Fruit fly (Drosophila melanogaster) whole organism, larva: ENCODE measurements around the gene CG3603.

Experiments
- noc ChIP-seq: fragments of 200-800 bp; sonication (Bioruptor generic); optimal IDR thresholded peaks from 3 replicates; lab custom pipeline; 2019; ENCODE audit warnings: missing biosample characterization, mild to moderate bottlenecking, missing genetic modification characterization, moderate library complexity

The CG3603 gene

DNA sequence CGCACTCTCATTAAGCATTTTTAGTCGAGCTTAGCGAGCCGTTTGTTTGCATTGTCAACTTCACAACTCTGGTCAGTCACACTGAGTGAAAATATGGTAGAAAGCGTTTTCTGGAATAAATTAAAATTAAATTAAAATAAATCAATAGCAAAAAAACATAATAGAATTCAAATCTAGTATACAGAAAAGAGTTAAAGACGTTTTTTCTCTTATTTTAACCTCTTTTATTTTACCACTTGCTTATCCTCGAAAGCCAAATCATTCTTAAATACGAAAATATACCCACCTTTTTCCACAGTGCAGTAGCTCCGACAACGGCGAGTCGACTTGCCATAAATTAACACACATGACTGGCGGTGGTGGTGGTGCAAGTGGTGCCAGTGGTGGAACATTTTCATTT is 3.8 kb downstream of the CG3603 start:
- TF ChIP-seq noc (tag; lab: Kevin White, UChicago) = no peak

DNA sequence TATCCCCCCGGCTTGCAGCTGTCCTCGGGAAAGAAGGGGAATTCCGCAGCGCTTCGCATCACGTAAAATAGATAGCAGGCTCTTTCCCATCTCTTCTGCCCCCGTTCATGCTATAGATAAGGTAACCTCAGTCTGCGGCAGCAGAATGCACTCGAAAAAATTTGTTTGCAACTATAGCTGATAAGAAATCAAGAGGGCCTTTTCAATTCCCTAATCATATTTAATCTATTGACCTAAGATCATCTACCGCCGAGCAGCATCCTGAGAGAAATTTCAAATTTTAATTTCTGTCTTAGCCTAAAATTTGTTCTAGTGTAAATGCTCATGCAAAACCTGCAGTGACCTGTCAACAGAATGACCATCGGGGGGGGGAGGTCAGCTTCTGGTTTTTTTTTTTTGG is 8.8 kb downstream of the CG3603 start:
- no peak for TF ChIP-seq noc (tag; lab: Kevin White, UChicago)

DNA sequence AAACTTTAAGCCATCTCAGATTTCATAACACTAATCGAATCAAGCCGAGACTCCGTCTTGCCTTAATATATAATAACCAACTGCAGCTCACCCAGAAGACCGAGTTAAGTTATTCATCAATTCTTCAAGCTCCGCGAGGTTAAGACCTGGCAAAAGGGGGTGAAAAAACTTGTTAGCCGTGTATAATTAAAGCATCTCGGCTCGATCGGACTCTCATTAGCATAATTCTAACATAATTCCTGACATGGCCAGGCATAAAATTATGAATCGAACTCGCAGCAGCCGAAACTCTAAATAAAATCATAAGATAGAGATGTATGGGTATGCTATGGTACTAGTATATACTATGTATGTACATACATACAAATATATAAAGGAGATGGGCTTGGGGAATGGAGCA is 15.3 kb downstream of the CG3603 start:
- TF ChIP-seq noc (tag; lab: Kevin White, UChicago) = no peak

dm6 chrX:2963790-2964335 is 16.0 kb downstream of the CG3603 start:
- no peak for TF ChIP-seq noc (tag; lab: Kevin White, UChicago)

dm6 chrX:2964678-2965231 is 16.9 kb downstream of the CG3603 start:
- TF ChIP-seq noc (tag; lab: Kevin White, UChicago) = no peak

DNA sequence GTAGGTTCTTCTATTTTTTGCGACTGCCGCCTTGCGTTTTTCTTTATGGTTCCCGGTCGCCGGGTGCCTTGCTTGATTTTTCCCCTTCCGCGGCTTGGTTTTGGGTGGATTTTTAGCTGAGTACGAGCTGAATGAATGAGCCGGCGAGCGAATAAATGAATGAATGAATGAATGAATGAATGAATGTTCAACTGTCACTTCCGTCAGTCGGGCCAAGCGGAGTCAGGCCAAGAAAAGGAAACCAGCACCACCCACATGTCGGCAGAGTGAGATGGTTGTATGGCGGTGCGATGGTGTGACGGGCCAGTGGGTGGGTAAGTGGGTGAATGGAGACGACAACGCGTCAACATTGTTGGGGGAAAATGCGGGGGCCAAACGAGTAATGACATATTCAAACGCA is 21.2 kb downstream of the CG3603 start:
- no peak for TF ChIP-seq noc (tag; lab: Kevin White, UChicago)

- no peak for TF ChIP-seq noc (tag; lab: Kevin White, UChicago)
Observed at dm6 chrX:2973593-2973992, 25.8 kb downstream of the CG3603 start, which contains the start of gene rst. TSS of gene rst (minus strand) at chrX:2973834.

- no peak for TF ChIP-seq noc (tag; lab: Kevin White, UChicago)
Observed at dm6 chrX:2977857-2978473, 30.1 kb downstream of the CG3603 start.

DNA sequence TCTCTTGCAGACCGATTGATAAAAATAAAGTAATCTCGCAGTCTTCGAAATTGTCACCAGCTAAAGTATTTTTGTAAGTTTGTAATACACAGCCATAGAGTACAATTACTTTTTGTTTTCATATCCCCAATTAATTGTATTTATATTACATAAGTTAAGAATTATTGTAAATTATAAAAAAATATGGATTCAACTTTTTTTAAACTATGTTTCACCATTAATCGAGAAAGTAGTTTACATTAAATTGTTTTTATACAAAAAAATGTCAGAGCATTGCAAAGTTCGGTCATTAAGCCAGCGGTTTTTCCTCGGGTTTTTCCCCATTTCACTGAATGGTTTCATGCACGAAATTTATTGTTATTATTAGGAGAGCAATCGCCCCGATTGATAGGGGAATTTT is 32.5 kb downstream of the CG3603 start:
- TF ChIP-seq noc (tag; lab: Kevin White, UChicago) = no peak

DNA sequence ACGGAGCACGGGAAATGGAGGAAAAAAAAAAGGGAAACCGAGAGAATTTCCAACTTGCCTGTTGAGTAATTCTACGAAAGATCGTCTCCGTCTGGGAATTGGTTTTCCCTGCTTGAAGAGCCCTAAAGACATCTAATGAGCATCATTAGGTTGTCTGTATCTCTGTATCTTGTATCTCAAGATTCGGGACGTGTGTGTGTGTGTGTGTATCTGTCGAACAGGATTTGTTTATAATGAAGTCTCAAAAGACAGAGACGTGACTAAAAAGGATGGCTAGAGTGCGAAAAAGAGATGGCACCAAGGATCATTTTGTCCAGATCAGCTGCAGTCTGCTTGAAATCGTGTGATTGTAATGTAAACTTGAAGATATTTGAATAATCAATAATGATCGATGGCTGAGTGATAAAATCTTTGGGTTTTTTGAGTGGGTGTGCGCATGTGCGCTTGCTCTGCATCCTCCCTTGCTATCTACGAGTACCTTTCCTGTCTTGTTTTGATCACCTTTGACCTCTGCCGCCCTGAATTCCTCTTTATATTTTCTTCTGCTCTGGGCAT is 34.7 kb downstream of the CG3603 start:
- TF ChIP-seq noc (tag; lab: Kevin White, UChicago) = no peak

DNA sequence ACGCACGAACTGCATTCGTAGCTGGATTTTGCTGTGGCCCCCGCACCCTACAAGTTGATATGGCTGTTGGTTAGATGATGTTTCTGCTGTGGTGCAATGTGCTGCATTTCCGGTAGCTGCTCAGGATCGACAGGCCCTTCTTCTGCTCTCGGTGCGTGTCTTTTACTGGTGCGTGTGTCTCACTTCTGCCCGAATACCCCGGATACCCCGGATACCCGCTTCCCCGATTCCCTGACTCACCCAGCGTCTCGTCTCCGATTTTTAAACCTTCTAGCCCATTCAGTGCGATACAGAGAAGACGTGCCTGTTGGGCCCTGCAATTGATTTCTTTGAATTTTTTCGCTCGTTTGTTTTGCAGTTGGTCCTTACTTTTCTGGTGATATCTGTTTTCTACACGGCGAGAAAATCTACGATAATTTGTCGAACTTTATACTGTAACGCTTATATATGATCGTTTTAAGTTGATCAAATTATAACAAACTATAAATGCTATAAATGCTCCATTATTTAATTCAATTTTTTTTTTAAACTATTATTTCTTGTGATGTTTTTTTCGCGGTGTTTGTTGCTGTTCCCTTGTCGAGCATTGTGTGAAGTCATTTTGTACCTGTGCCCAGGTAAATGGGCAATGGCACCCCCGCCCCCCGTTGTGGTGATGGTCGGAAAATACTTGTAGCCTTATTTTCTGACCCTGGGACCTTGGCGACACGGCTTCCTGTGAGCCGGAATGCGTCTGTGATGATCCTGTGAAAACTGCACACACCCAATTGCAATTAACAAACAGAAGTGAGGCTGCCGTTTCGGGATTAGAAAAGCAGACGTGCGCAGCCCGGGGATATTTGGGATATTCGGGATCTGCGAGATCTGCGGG is 37.3 kb downstream of the CG3603 start:
- TF ChIP-seq noc (tag; lab: Kevin White, UChicago) = no peak

DNA sequence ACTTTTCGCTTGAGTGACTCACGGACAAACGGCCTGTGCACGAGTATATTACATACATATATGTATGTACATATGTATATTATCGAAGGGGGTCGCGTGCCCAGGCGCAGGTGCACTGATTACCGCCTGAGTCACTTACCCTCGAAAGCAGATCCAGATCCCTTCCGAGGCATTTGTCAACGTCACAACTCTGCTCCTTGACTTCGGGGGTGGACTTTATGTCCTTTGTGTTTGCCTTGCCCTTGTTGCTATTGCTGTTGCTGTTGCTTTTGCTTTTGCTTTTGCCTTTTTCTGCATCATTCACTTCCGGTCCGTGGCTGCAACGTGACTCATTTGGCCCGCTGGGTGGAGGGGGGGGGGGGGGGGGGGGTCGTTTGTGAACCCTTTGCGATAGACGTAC is 39.5 kb downstream of the CG3603 start:
- no peak for TF ChIP-seq noc (tag; lab: Kevin White, UChicago)

- TF ChIP-seq noc (tag; lab: Kevin White, UChicago) = no peak
Observed at dm6 chrX:2989332-2989731, 41.5 kb downstream of the CG3603 start.

- TF ChIP-seq noc (tag; lab: Kevin White, UChicago) = no peak
Observed at dm6 chrX:2990952-2991351, 43.1 kb downstream of the CG3603 start.

dm6 chrX:2993098-2993773 is 45.4 kb downstream of the CG3603 start:
- TF ChIP-seq noc (tag; lab: Kevin White, UChicago) = no peak
